Worm (Caenorhabditis elegans) whole organism, young adult: ENCODE results near the gene srd-20.
A peak's percentile ranks its signal among the peaks of the same experiment; 100 is the strongest.

Experiments
- B0261.1 ChIP-seq: sonication (generic microtip); optimal IDR thresholded peaks from 2 replicates; lab custom pipeline; 2016; ENCODE audit warnings: mild to moderate bottlenecking, missing genetic modification characterization, moderate library complexity, missing compliant biosample characterization
- B0336.3 ChIP-seq: fragments of 200-800 bp; sonication (Bioruptor generic); IDR thresholded peaks from 2 replicates; pipeline ENCODE4 v1.3.6; 2022; ENCODE audit warnings: missing genetic modification characterization, missing compliant biosample characterization
- C06A6.2 ChIP-seq: fragments of 200-800 bp; sonication (Bioruptor generic); conservative IDR thresholded peaks from 2 replicates; pipeline ENCODE4 v1.3.6; 2022; ENCODE audit warnings: missing genetic modification characterization, missing compliant biosample characterization
- C17E4.6 ChIP-seq: fragments of 200-800 bp; sonication (Bioruptor generic); IDR thresholded peaks from 2 replicates; pipeline ENCODE4 v1.3.6; 2022; ENCODE audit warnings: missing genetic modification reagents, missing genetic modification characterization, missing compliant biosample characterization
- F22D6.2 ChIP-seq: sonication (generic microtip); optimal IDR thresholded peaks from 2 replicates; lab custom pipeline; 2016; ENCODE audit warnings: mild to moderate bottlenecking, missing genetic modification characterization, missing compliant biosample characterization
- F23B12.7 ChIP-seq: sonication (generic microtip); optimal IDR thresholded peaks from 2 replicates; lab custom pipeline; 2017; ENCODE audit warnings: missing genetic modification characterization, mild to moderate bottlenecking, missing compliant biosample characterization, antibody characterized with exemption, moderate library complexity; ENCODE audit not compliant: insufficient read depth
- F33H1.4 ChIP-seq: fragments of 200-800 bp; sonication (Bioruptor generic); IDR thresholded peaks from 2 replicates; pipeline ENCODE4 v1.3.6; 2022; ENCODE audit warnings: missing genetic modification reagents, missing genetic modification characterization, missing compliant biosample characterization
- F39B2.1 ChIP-seq: fragments of 200-800 bp; sonication (Bioruptor generic); IDR thresholded peaks from 2 replicates; pipeline ENCODE4 v1.3.6; 2022; ENCODE audit warnings: missing genetic modification reagents, missing genetic modification characterization, missing compliant biosample characterization
- F49E8.2 ChIP-seq: sonication (generic microtip); optimal IDR thresholded peaks from 3 replicates; lab custom pipeline; 2017; ENCODE audit warnings: missing genetic modification characterization, mild to moderate bottlenecking, missing compliant biosample characterization, antibody characterized with exemption, moderate library complexity; ENCODE audit not compliant: insufficient read depth
- F55B11.4 ChIP-seq: sonication (generic microtip); optimal IDR thresholded peaks from 2 replicates; lab custom pipeline; 2016; ENCODE audit warnings: missing compliant biosample characterization, missing genetic modification characterization, borderline replicate concordance; ENCODE audit not compliant: insufficient read depth
- F57A8.1 ChIP-seq: fragments of 200-800 bp; sonication (Bioruptor generic); optimal IDR thresholded peaks from 2 replicates; lab custom pipeline; 2018; ENCODE audit warnings: mild to moderate bottlenecking, missing genetic modification characterization, moderate library complexity, missing compliant biosample characterization
- F57C9.4 ChIP-seq: sonication (generic microtip); optimal IDR thresholded peaks from 2 replicates; lab custom pipeline; 2017; ENCODE audit warnings: mild to moderate bottlenecking, missing genetic modification characterization, missing compliant biosample characterization
- T26A5.8 ChIP-seq: sonication (generic microtip); optimal IDR thresholded peaks from 2 replicates; lab custom pipeline; 2016; ENCODE audit warnings: missing genetic modification characterization, missing compliant biosample characterization
- Y53F4B.3 ChIP-seq: fragments of 200-800 bp; sonication (Bioruptor generic); IDR thresholded peaks from 2 replicates; pipeline ENCODE4 v1.3.6; 2022; ENCODE audit warnings: missing genetic modification reagents, missing genetic modification characterization, missing compliant biosample characterization
- Y53G8AR.9 ChIP-seq: fragments of 200-800 bp; sonication (Bioruptor generic); conservative IDR thresholded peaks from 2 replicates; pipeline ENCODE4 v1.3.6; 2022; ENCODE audit warnings: missing genetic modification reagents, missing genetic modification characterization, missing compliant biosample characterization
- Y56A3A.18 ChIP-seq: fragments of 200-800 bp; sonication (Bioruptor generic); IDR thresholded peaks from 2 replicates; pipeline ENCODE4 v1.3.6; 2022; ENCODE audit warnings: missing genetic modification reagents, missing genetic modification characterization, missing compliant biosample characterization
- Y95B8A.8 ChIP-seq: fragments of 200-800 bp; sonication (Bioruptor generic); IDR thresholded peaks from 2 replicates; pipeline ENCODE4 v1.3.6; 2022; ENCODE audit warnings: missing genetic modification reagents, missing genetic modification characterization, missing compliant biosample characterization
- athp-1 ChIP-seq: sonication (generic microtip); optimal IDR thresholded peaks from 2 replicates; lab custom pipeline; 2017; ENCODE audit warnings: mild to moderate bottlenecking, missing genetic modification characterization, missing compliant biosample characterization
- attf-5 ChIP-seq: fragments of 200-800 bp; sonication (Bioruptor generic); optimal IDR thresholded peaks from 2 replicates; lab custom pipeline; 2018; ENCODE audit warnings: mild to moderate bottlenecking, missing genetic modification characterization, missing compliant biosample characterization
- bed-2 ChIP-seq: fragments of 200-800 bp; sonication (Bioruptor generic); IDR thresholded peaks from 2 replicates; pipeline ENCODE4 v1.3.6; 2022; ENCODE audit warnings: missing genetic modification reagents, missing genetic modification characterization, missing compliant biosample characterization
- ceh-100 ChIP-seq: fragments of 200-800 bp; sonication (Bioruptor generic); IDR thresholded peaks from 2 replicates; pipeline ENCODE4 v1.3.6; 2022; ENCODE audit warnings: missing genetic modification reagents, missing genetic modification characterization, missing compliant biosample characterization
- dpl-1 ChIP-seq: fragments of 150-350 bp; optimal IDR thresholded peaks from 2 replicates; lab custom pipeline; 2014; ENCODE audit warnings: missing biosample characterization, missing genetic modification reagents, missing genetic modification characterization
- efl-1 ChIP-seq: fragments of 150-350 bp; optimal IDR thresholded peaks from 2 replicates; lab custom pipeline; 2014; ENCODE audit warnings: missing biosample characterization, missing genetic modification reagents, missing genetic modification characterization
- ekl-4 ChIP-seq: fragments of 200-800 bp; sonication (Bioruptor generic); IDR thresholded peaks from 2 replicates; pipeline ENCODE4 v1.3.6; 2022; ENCODE audit warnings: missing genetic modification reagents, missing genetic modification characterization, missing compliant biosample characterization
- ets-4 ChIP-seq: fragments of 200-800 bp; sonication (Bioruptor generic); optimal IDR thresholded peaks from 2 replicates; lab custom pipeline; 2018; ENCODE audit warnings: mild to moderate bottlenecking, missing genetic modification characterization, missing compliant biosample characterization
- hmg-20 ChIP-seq: fragments of 200-800 bp; sonication (Bioruptor generic); IDR thresholded peaks from 2 replicates; pipeline ENCODE4 v1.3.6; 2022; ENCODE audit warnings: missing genetic modification reagents, missing genetic modification characterization, missing compliant biosample characterization
- hsf-1 ChIP-seq: fragments of 200-800 bp; sonication (Bioruptor generic); IDR thresholded peaks from 2 replicates; pipeline ENCODE4 v1.3.6; 2022; ENCODE audit warnings: missing genetic modification reagents, missing genetic modification characterization, missing compliant biosample characterization
- lin-26 ChIP-seq: fragments of 200-800 bp; sonication (Bioruptor generic); IDR thresholded peaks from 2 replicates; pipeline ENCODE4 v1.3.6; 2022; ENCODE audit warnings: missing genetic modification reagents, missing genetic modification characterization, missing compliant biosample characterization
- lin-35 ChIP-seq, 3 experiments: fragments of 150-350 bp in 2 of 3; sonication (generic microtip) in 1 of 3; optimal IDR thresholded peaks; 2 replicates each; lab custom pipeline; 2014 to 2018; ENCODE audit warnings: missing biosample characterization in 3 of 3, missing genetic modification characterization in 3 of 3, missing genetic modification reagents in 3 of 3
- lin-54 ChIP-seq: fragments of 200-800 bp; sonication (Bioruptor generic); optimal IDR thresholded peaks from 2 replicates; lab custom pipeline; 2018; ENCODE audit warnings: mild to moderate bottlenecking, missing genetic modification characterization, missing compliant biosample characterization
- lir-1 ChIP-seq: fragments of 200-800 bp; sonication (Bioruptor generic); conservative IDR thresholded peaks from 2 replicates; pipeline ENCODE4 v1.3.6; 2022; ENCODE audit warnings: missing genetic modification reagents, missing genetic modification characterization, missing compliant biosample characterization
- lsl-1 ChIP-seq: fragments of 200-800 bp; sonication (Bioruptor generic); optimal IDR thresholded peaks from 2 replicates; lab custom pipeline; 2018; ENCODE audit warnings: mild to moderate bottlenecking, missing genetic modification characterization, moderate library complexity, missing compliant biosample characterization
- mes-4 ChIP-seq: sonication (generic microtip); optimal IDR thresholded peaks from 2 replicates; lab custom pipeline; 2016; ENCODE audit warnings: missing genotype, missing genetic modification characterization, missing compliant biosample characterization
- mxl-1 ChIP-seq: sonication (generic microtip); optimal IDR thresholded peaks from 2 replicates; lab custom pipeline; 2016; ENCODE audit warnings: missing genetic modification characterization, missing compliant biosample characterization
- nfya-2 ChIP-seq: fragments of 200-800 bp; sonication (Bioruptor generic); IDR thresholded peaks from 2 replicates; pipeline ENCODE4 v1.3.6; 2022; ENCODE audit warnings: missing genetic modification reagents, missing genetic modification characterization, missing compliant biosample characterization
- pbrm-1 ChIP-seq: fragments of 200-800 bp; sonication (Bioruptor generic); IDR thresholded peaks from 2 replicates; pipeline ENCODE4 v1.3.6; 2022; ENCODE audit warnings: missing genetic modification reagents, missing genetic modification characterization, missing compliant biosample characterization
- rcor-1 ChIP-seq: fragments of 200-800 bp; sonication (Bioruptor generic); IDR thresholded peaks from 2 replicates; pipeline ENCODE4 v1.3.6; 2022; ENCODE audit warnings: missing genetic modification reagents, missing genetic modification characterization, missing compliant biosample characterization
- sdz-38 ChIP-seq: sonication (generic microtip); optimal IDR thresholded peaks from 2 replicates; lab custom pipeline; 2016; ENCODE audit warnings: missing genotype, missing genetic modification characterization, missing compliant biosample characterization
- snpc-1.1 ChIP-seq: sonication (generic microtip); optimal IDR thresholded peaks from 2 replicates; lab custom pipeline; 2017; ENCODE audit warnings: missing genetic modification characterization, mild to moderate bottlenecking, missing compliant biosample characterization, antibody characterized with exemption, moderate library complexity, missing genotype, missing genetic modification reagents; ENCODE audit not compliant: insufficient read depth
- snpc-3.4 ChIP-seq: sonication (generic microtip); optimal IDR thresholded peaks from 2 replicates; lab custom pipeline; 2017; ENCODE audit warnings: missing genetic modification characterization, mild to moderate bottlenecking, missing compliant biosample characterization, antibody characterized with exemption, moderate library complexity, missing genotype, missing genetic modification reagents
- somi-1 ChIP-seq: fragments of 200-800 bp; sonication (Bioruptor generic); optimal IDR thresholded peaks from 2 replicates; lab custom pipeline; 2018; ENCODE audit warnings: mild to moderate bottlenecking, missing genetic modification characterization, missing compliant biosample characterization
- sptf-2 ChIP-seq: fragments of 200-800 bp; sonication (Bioruptor generic); optimal IDR thresholded peaks from 2 replicates; lab custom pipeline; 2018; ENCODE audit warnings: mild to moderate bottlenecking, missing genetic modification characterization, missing compliant biosample characterization
- tbx-9 ChIP-seq: sonication (generic microtip); optimal IDR thresholded peaks from 2 replicates; lab custom pipeline; 2016; ENCODE audit warnings: borderline replicate concordance, missing genetic modification characterization, inconsistent platforms, missing compliant biosample characterization
- tlf-1 ChIP-seq: fragments of 200-800 bp; sonication (Bioruptor generic); optimal IDR thresholded peaks from 2 replicates; lab custom pipeline; 2018; ENCODE audit warnings: mild to moderate bottlenecking, missing genetic modification characterization, missing compliant biosample characterization
- unc-130 ChIP-seq: sonication (generic microtip); optimal IDR thresholded peaks from 2 replicates; lab custom pipeline; 2016; ENCODE audit warnings: missing genetic modification reagents, missing genetic modification characterization, missing compliant biosample characterization
- ztf-22 ChIP-seq: fragments of 200-800 bp; sonication (Bioruptor generic); optimal IDR thresholded peaks from 2 replicates; lab custom pipeline; 2018; ENCODE audit warnings: mild to moderate bottlenecking, missing genetic modification characterization, moderate library complexity, missing compliant biosample characterization
- ztf-28 ChIP-seq: fragments of 200-800 bp; sonication (Bioruptor generic); IDR thresholded peaks from 2 replicates; pipeline ENCODE4 v1.3.6; 2022; ENCODE audit warnings: missing genetic modification reagents, missing genetic modification characterization, missing compliant biosample characterization
- ztf-3 ChIP-seq: fragments of 200-800 bp; sonication (Bioruptor generic); optimal IDR thresholded peaks from 2 replicates; lab custom pipeline; 2018; ENCODE audit warnings: mild to moderate bottlenecking, missing genetic modification characterization, missing compliant biosample characterization

Gene srd-20

DNA sequence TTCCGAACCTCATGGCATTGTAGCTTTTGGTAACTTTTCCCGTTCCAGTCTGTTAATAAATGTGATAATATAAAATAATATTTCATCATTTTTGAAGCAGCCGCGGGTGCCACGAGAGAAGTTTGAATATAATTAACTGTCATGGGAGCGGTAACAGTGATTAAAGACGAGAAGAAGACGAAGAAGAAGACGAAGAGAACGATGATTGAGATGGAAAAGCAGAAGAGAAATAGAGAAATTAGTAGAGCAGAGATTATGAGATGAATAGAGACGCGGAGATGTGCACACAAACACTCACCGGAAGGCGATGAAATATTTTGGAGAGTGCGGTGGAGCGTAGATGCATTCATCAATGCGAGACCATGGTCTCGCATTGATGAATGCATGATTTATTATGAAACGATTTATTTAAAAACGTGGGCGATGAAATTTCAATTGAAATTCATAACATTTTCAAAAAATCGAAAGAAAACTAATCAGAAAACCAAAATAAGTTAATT, 2.2 kb upstream of the srd-20 start, which contains the start of gene seip-1 (continued):
- TF ChIP-seq ceh-100 (GFP tag; lab: Robert Waterston, UW): no peak; the same call in 1 of the 2 replicates
- no peak for TF ChIP-seq F22D6.2 (tag; lab: Kevin White, UChicago)
- 0 out of 2 replicates have a peak, but pooled peaks have one; percentile 16 for TF ChIP-seq lir-1
- TF ChIP-seq lin-35 (GFP tag; optimal IDR thresholded peaks at IDR 0.05; lab: Kevin White, UChicago): no peak
- TF ChIP-seq nfya-2 (GFP tag; lab: Robert Waterston, UW): no peak
- no peak for TF ChIP-seq ztf-3 (GFP tag; lab: Kevin White, UChicago)
- no peak for TF ChIP-seq Y53G8AR.9 (GFP tag; lab: Robert Waterston, UW)
- no peak for TF ChIP-seq Y53F4B.3
- TF ChIP-seq F49E8.2 (tag; lab: Kevin White, UChicago): no peak
- TF ChIP-seq ztf-28 (GFP tag; lab: Robert Waterston, UW): no peak
- TF ChIP-seq lsl-1: peak; percentile 37
- TF ChIP-seq F39B2.1 (GFP tag; lab: Robert Waterston, UW): no peak
- TF ChIP-seq B0336.3 (GFP tag; lab: Robert Waterston, UW): no peak
- no peak for TF ChIP-seq somi-1 (GFP tag; lab: Kevin White, UChicago)
- no peak for TF ChIP-seq bed-2 (GFP tag; lab: Robert Waterston, UW)
- peak; percentile 48 for TF ChIP-seq efl-1 (GFP tag; lab: Kevin White, UChicago)
- TF ChIP-seq C17E4.6 (GFP tag; lab: Robert Waterston, UW): no peak
- TF ChIP-seq attf-5 (GFP tag; lab: Kevin White, UChicago): peak; percentile 90
- TF ChIP-seq mes-4 (tag; lab: Kevin White, UChicago): no peak
- TF ChIP-seq snpc-3.4 (tag; lab: Kevin White, UChicago): no peak
- no peak for TF ChIP-seq F55B11.4 (tag; lab: Kevin White, UChicago)
- TF ChIP-seq F23B12.7 (tag; lab: Kevin White, UChicago): peak; percentile 84
- TF ChIP-seq hmg-20 (GFP tag; lab: Robert Waterston, UW): no peak
- no peak for TF ChIP-seq dpl-1 (GFP tag; lab: Kevin White, UChicago)
- peak; percentile 55; the same call in 1 of the 2 replicates for TF ChIP-seq pbrm-1 (GFP tag; lab: Robert Waterston, UW)
- no peak for TF ChIP-seq lin-54 (GFP tag; lab: Kevin White, UChicago)
- no peak for TF ChIP-seq ztf-22 (GFP tag; lab: Kevin White, UChicago)
- TF ChIP-seq athp-1: no peak
- TF ChIP-seq Y95B8A.8 (GFP tag; lab: Robert Waterston, UW): 0 out of 2 replicates have a peak, but pooled peaks have one; percentile 57
- no peak for TF ChIP-seq lin-26
- TF ChIP-seq ekl-4 (GFP tag; lab: Robert Waterston, UW): 0 out of 2 replicates have a peak, but pooled peaks have one; percentile 33
- no peak for TF ChIP-seq F57C9.4 (tag; lab: Kevin White, UChicago)
- TF ChIP-seq F33H1.4: no peak
- no peak for TF ChIP-seq ets-4 (GFP tag; lab: Kevin White, UChicago)
- no peak for TF ChIP-seq unc-130
- TF ChIP-seq B0261.1 (tag; lab: Kevin White, UChicago): no peak
- TF ChIP-seq hsf-1 (GFP tag; lab: Robert Waterston, UW): no peak
- TF ChIP-seq tlf-1 (GFP tag; lab: Kevin White, UChicago): no peak
- TF ChIP-seq rcor-1: peak; percentile 62
- no peak for TF ChIP-seq F57A8.1 (GFP tag; lab: Kevin White, UChicago)
- TF ChIP-seq C06A6.2: no peak
- TF ChIP-seq snpc-1.1 (tag; lab: Kevin White, UChicago): no peak
- TF ChIP-seq T26A5.8 (tag; lab: Kevin White, UChicago): no peak
- no peak for TF ChIP-seq mxl-1 (tag; lab: Kevin White, UChicago)
- TF ChIP-seq sdz-38 (tag; lab: Kevin White, UChicago): no peak
- TF ChIP-seq Y56A3A.18 (GFP tag; lab: Robert Waterston, UW): no peak
- no peak for TF ChIP-seq sptf-2 (GFP tag; lab: Kevin White, UChicago)
- no peak for TF ChIP-seq tbx-9 (tag; lab: Kevin White, UChicago)
